Worm (Caenorhabditis elegans) whole organism, early embryonic: ENCODE results near the gene uvs-1.

Experiments
- B0310.2 ChIP-seq: sonication (generic microtip); optimal IDR thresholded peaks from 2 replicates; lab custom pipeline; 2016; ENCODE audit warnings: mild to moderate bottlenecking, missing genetic modification characterization, missing compliant biosample characterization
- F13C5.2 ChIP-seq: sonication (generic microtip); optimal IDR thresholded peaks from 2 replicates; lab custom pipeline; 2017; ENCODE audit warnings: mild to moderate bottlenecking, missing genetic modification characterization, inconsistent platforms, missing compliant biosample characterization
- ama-1 ChIP-seq: fragments of 150-350 bp; optimal IDR thresholded peaks from 2 replicates; lab custom pipeline; 2014
- ceh-13 ChIP-seq: fragments of 200-800 bp; sonication (Bioruptor generic); optimal IDR thresholded peaks from 2 replicates; lab custom pipeline; 2018; ENCODE audit warnings: mild to moderate bottlenecking, missing genetic modification characterization, missing compliant biosample characterization
- hmg-4 ChIP-seq: fragments of 200-800 bp; sonication (Bioruptor generic); optimal IDR thresholded peaks from 2 replicates; lab custom pipeline; 2018; ENCODE audit warnings: mild to moderate bottlenecking, missing genetic modification characterization, missing compliant biosample characterization
- hnd-1 ChIP-seq: sonication (generic microtip); optimal IDR thresholded peaks from 2 replicates; lab custom pipeline; 2016; ENCODE audit warnings: missing genetic modification characterization, missing compliant biosample characterization
- scrt-1 ChIP-seq: fragments of 200-800 bp; sonication (Bioruptor generic); IDR thresholded peaks from 2 replicates; pipeline ENCODE4 v1.3.6; 2022; ENCODE audit warnings: missing genetic modification characterization, missing compliant biosample characterization
- sea-1 ChIP-seq: fragments of 200-800 bp; sonication (Bioruptor generic); conservative IDR thresholded peaks from 2 replicates; pipeline ENCODE4 v1.3.6; 2022; ENCODE audit warnings: missing genetic modification characterization, missing compliant biosample characterization

- TF ChIP-seq hnd-1 (tag; lab: Kevin White, UChicago), result no peak
- TF ChIP-seq B0310.2 (tag; lab: Kevin White, UChicago), result no peak
- TF ChIP-seq F13C5.2, result no peak
- no peak for TF ChIP-seq scrt-1 (GFP tag; lab: Robert Waterston, UW)
- no peak for TF ChIP-seq hmg-4 (GFP tag; lab: Kevin White, UChicago)
- no peak for TF ChIP-seq ceh-13 (GFP tag; lab: Kevin White, UChicago)
- no peak for TF ChIP-seq sea-1 (GFP tag; lab: Robert Waterston, UW)
- no peak for TF ChIP-seq ama-1 (lab: Kevin White, UChicago)
Observed at ce11 chrV:7759270-7759669, 44.7 kb downstream of the uvs-1 start.
